Worm (Caenorhabditis elegans): Measurements from ENCODE around the gene abf-5.

DNA sequence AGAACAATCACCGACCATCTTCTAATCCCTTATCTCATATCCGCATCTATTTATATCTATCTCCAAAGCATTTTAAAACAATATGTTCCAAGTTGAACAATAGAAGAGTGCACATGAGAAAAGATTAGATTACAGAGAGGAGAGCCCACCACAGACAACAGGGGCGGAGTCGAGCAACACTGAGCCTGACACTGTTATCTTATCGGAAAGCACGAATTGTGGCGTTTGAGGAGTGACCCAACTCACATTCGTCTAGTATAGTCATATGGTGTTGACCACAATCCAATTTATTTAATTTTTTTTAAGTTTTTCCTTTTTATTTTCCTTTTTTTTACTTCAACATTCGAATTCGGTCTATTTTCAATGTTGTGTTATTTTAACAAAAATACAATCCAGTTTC, 12.0 kb upstream of the abf-5 start:
- no peak for TF ChIP-seq nhr-27 (tag; optimal IDR thresholded peaks at IDR 0.05)
- no peak for TF ChIP-seq lin-40 (tag; optimal IDR thresholded peaks at IDR 0.05)
- no peak for TF ChIP-seq lir-1 (GFP tag; conservative IDR thresholded peaks at IDR 0.05)
- TF ChIP-seq ceh-79 (tag; optimal IDR thresholded peaks at IDR 0.05) = no peak
- TF ChIP-seq B0336.3 (GFP tag; IDR thresholded peaks at IDR 0.05) = no peak
- no peak for TF ChIP-seq akir-1 (GFP tag; optimal IDR thresholded peaks at IDR 0.05)
- no peak for TF ChIP-seq pha-4 (tag; optimal IDR thresholded peaks at IDR 0.05)
- no peak for TF ChIP-seq nfya-1 (tag; optimal IDR thresholded peaks at IDR 0.05; ENCODE audit: borderline replicate concordance, insufficient read depth)
- TF ChIP-seq egl-44 (GFP tag; IDR thresholded peaks at IDR 0.05) = no peak
- TF ChIP-seq F49E8.2 (tag; optimal IDR thresholded peaks at IDR 0.05; ENCODE audit: insufficient read depth) = no peak
- TF ChIP-seq efl-1 (GFP tag; optimal IDR thresholded peaks at IDR 0.05) = no peak
- no peak for TF ChIP-seq hmg-1.2 (GFP tag; IDR thresholded peaks at IDR 0.05)
- no peak for TF ChIP-seq ekl-4 (GFP tag; IDR thresholded peaks at IDR 0.05)

All from whole organism, young adult.